Worm (Caenorhabditis elegans) whole organism, L3 larva: ENCODE measurements around the gene K08B12.1.

Experiments used
- R02D3.7 ChIP-seq: fragments of 150-350 bp; optimal IDR thresholded peaks from 2 replicates; lab custom pipeline; 2014; ENCODE audit warnings: missing biosample characterization, missing genetic modification characterization
- ZK546.5 ChIP-seq: sonication (generic microtip); optimal IDR thresholded peaks from 2 replicates; lab custom pipeline; 2017; ENCODE audit warnings: missing biosample characterization, missing genetic modification characterization
- ama-1 ChIP-seq: fragments of 150-350 bp; optimal IDR thresholded peaks from 2 replicates; lab custom pipeline; 2018
- ceh-28 ChIP-seq: fragments of 150-350 bp; optimal IDR thresholded peaks from 2 replicates; lab custom pipeline; 2014; ENCODE audit warnings: missing biosample characterization, missing genetic modification reagents, missing genetic modification characterization
- ceh-82 ChIP-seq: fragments of 150-350 bp; optimal IDR thresholded peaks from 2 replicates; lab custom pipeline; 2014; ENCODE audit warnings: missing biosample characterization, missing genetic modification characterization
- ceh-9 ChIP-seq: sonication (generic microtip); optimal IDR thresholded peaks from 2 replicates; lab custom pipeline; 2018; ENCODE audit warnings: missing biosample characterization, missing genetic modification characterization
- daf-12 ChIP-seq: fragments of 150-350 bp; optimal IDR thresholded peaks from 2 replicates; lab custom pipeline; 2014; ENCODE audit warnings: missing biosample characterization, missing genetic modification reagents, missing genetic modification characterization
- egl-27 ChIP-seq: sonication (generic microtip); optimal IDR thresholded peaks from 4 replicates; lab custom pipeline; 2017; ENCODE audit warnings: missing biosample characterization, missing genetic modification reagents, missing genetic modification characterization
- egl-5 ChIP-seq: fragments of 150-350 bp; optimal IDR thresholded peaks from 2 replicates; lab custom pipeline; 2017; ENCODE audit warnings: missing biosample characterization, missing genetic modification reagents, missing genetic modification characterization, inconsistent platforms
- elt-2 ChIP-seq: sonication (generic microtip); optimal IDR thresholded peaks from 2 replicates; lab custom pipeline; 2016; ENCODE audit warnings: missing genetic modification reagents, mild to moderate bottlenecking, missing genetic modification characterization, missing compliant biosample characterization
- elt-3 ChIP-seq, 3 experiments: fragments of 150-350 bp in 1 of 3; sonication (generic microtip) in 2 of 3; optimal IDR thresholded peaks; 2 replicates in 2 of 3; 4 replicates in 1 of 3; lab custom pipeline; 2014 to 2017; ENCODE audit warnings: missing biosample characterization in 3 of 3, missing genetic modification characterization in 3 of 3
- eor-1 ChIP-seq, 2 experiments: fragments of 150-350 bp; optimal IDR thresholded peaks; 2 replicates each; lab custom pipeline; 2014 to 2018; ENCODE audit warnings: missing biosample characterization in 2 of 2, missing genetic modification characterization in 2 of 2
- fos-1 ChIP-seq: fragments of 150-350 bp; optimal IDR thresholded peaks from 2 replicates; lab custom pipeline; 2014; ENCODE audit warnings: missing biosample characterization, missing genetic modification characterization
- hmg-11 ChIP-seq: sonication (generic microtip); optimal IDR thresholded peaks from 2 replicates; lab custom pipeline; 2016; ENCODE audit warnings: missing genetic modification characterization, missing compliant biosample characterization
- jun-1 ChIP-seq: fragments of 150-350 bp; optimal IDR thresholded peaks from 2 replicates; lab custom pipeline; 2014; ENCODE audit warnings: missing biosample characterization, missing genetic modification reagents, missing genetic modification characterization
- lin-15B ChIP-seq: fragments of 150-350 bp; optimal IDR thresholded peaks from 2 replicates; lab custom pipeline; 2014; ENCODE audit warnings: missing biosample characterization, missing genetic modification characterization
- lin-39 ChIP-seq: fragments of 150-350 bp; optimal IDR thresholded peaks from 2 replicates; lab custom pipeline; 2018; ENCODE audit warnings: missing biosample characterization, missing genetic modification reagents, missing genetic modification characterization
- lsy-12 ChIP-seq: sonication (generic microtip); optimal IDR thresholded peaks from 2 replicates; lab custom pipeline; 2016; ENCODE audit warnings: mild to moderate bottlenecking, missing genetic modification characterization, missing compliant biosample characterization
- mdl-1 ChIP-seq: fragments of 150-350 bp; optimal IDR thresholded peaks from 2 replicates; lab custom pipeline; 2014; ENCODE audit warnings: missing biosample characterization, missing genetic modification characterization
- mml-1 ChIP-seq: fragments of 150-350 bp; sonication (generic microtip); optimal IDR thresholded peaks from 3 replicates; lab custom pipeline; 2014; ENCODE audit warnings: missing biosample characterization, missing genetic modification characterization
- nfya-1 ChIP-seq: sonication (generic microtip); optimal IDR thresholded peaks from 2 replicates; lab custom pipeline; 2017; ENCODE audit warnings: missing genetic modification characterization, mild to moderate bottlenecking, missing compliant biosample characterization, antibody characterized with exemption, moderate library complexity; ENCODE audit not compliant: insufficient read depth
- nhr-12 ChIP-seq: fragments of 150-350 bp; optimal IDR thresholded peaks from 2 replicates; lab custom pipeline; 2014; ENCODE audit warnings: missing biosample characterization, missing genetic modification characterization
- nhr-23 ChIP-seq: fragments of 150-350 bp; optimal IDR thresholded peaks from 2 replicates; lab custom pipeline; 2014; ENCODE audit warnings: missing biosample characterization, missing genetic modification reagents, missing genetic modification characterization
- nhr-25 ChIP-seq: sonication (generic microtip); optimal IDR thresholded peaks from 2 replicates; lab custom pipeline; 2017; ENCODE audit warnings: missing biosample characterization, missing genetic modification characterization
- nhr-28 ChIP-seq: fragments of 150-350 bp; optimal IDR thresholded peaks from 2 replicates; lab custom pipeline; 2014; ENCODE audit warnings: missing biosample characterization, missing genetic modification characterization
- nhr-43 ChIP-seq: sonication (generic microtip); optimal IDR thresholded peaks from 2 replicates; lab custom pipeline; 2016; ENCODE audit warnings: mild to moderate bottlenecking, missing genetic modification characterization, missing compliant biosample characterization; ENCODE audit not compliant: poor library complexity, severe bottlenecking
- nhr-76 ChIP-seq: fragments of 150-350 bp; sonication (generic microtip); optimal IDR thresholded peaks from 5 replicates; lab custom pipeline; 2014; ENCODE audit warnings: missing biosample characterization, missing genetic modification characterization
- pha-4 ChIP-seq: fragments of 150-350 bp; optimal IDR thresholded peaks from 2 replicates; lab custom pipeline; 2014; ENCODE audit warnings: missing biosample characterization, missing genetic modification reagents, missing genetic modification characterization
- pqm-1 ChIP-seq: fragments of 150-350 bp; optimal IDR thresholded peaks from 2 replicates; lab custom pipeline; 2017; ENCODE audit warnings: missing biosample characterization, missing genetic modification characterization, inconsistent platforms
- skn-1 ChIP-seq: fragments of 150-350 bp; optimal IDR thresholded peaks from 2 replicates; lab custom pipeline; 2014; ENCODE audit warnings: missing biosample characterization, missing genetic modification characterization
- snpc-4 ChIP-seq: fragments of 150-350 bp; optimal IDR thresholded peaks from 2 replicates; lab custom pipeline; 2014; ENCODE audit warnings: missing biosample characterization, missing genetic modification characterization
- tbx-2 ChIP-seq: sonication (generic microtip); optimal IDR thresholded peaks from 2 replicates; lab custom pipeline; 2016; ENCODE audit warnings: mild to moderate bottlenecking, missing genetic modification characterization, missing compliant biosample characterization
- zag-1 ChIP-seq: fragments of 150-350 bp; optimal IDR thresholded peaks from 2 replicates; lab custom pipeline; 2014; ENCODE audit warnings: missing biosample characterization, missing genetic modification characterization
- ztf-11 ChIP-seq: fragments of 150-350 bp; optimal IDR thresholded peaks from 2 replicates; lab custom pipeline; 2014; ENCODE audit warnings: missing biosample characterization, missing genetic modification characterization

The K08B12.1 gene

DNA sequence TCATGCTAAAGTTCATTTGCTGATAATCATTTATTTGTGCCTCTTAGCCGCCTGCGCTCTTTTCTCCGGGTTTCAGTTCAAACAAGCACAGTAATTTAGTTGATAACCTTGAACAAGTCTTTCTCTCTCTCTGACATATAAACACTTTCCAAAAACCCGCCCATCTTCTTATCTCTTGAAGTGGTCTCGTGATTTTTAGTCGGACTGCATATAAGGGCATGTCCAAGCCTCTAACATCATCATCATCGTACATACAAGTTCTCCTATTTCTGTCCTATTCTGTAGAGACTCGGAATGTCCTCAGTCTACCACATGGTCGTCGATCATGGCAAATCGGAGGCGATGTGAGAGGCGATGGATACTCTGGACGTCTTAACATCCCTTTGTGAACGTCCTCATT is 17.0 kb downstream of the K08B12.1 start, which contains the start of gene F31F7.1:
F31F7.1 (plus strand) TSS at position 235 of the 400 bp plus-strand sequence.
- TF ChIP-seq nhr-43 (tag; lab: Kevin White, UChicago) (peak; percentile 84), mml-1 (tag; lab: Kevin White, UChicago) (no peak), nfya-1 (tag; lab: Kevin White, UChicago) (peak; percentile 16), egl-27 (tag; lab: Kevin White, UChicago) (peak; percentile 37), lin-39 (no peak), lsy-12 (tag; lab: Kevin White, UChicago) (peak; percentile 32), fos-1 (no peak), hmg-11 (tag; lab: Kevin White, UChicago) (no peak), ZK546.5 (no peak), ama-1 (lab: Kevin White, UChicago) (peak; percentile 86), nhr-76 (tag; lab: Kevin White, UChicago) (no peak), zag-1 (no peak), elt-2 (peak; percentile 99), eor-1 (tag; optimal IDR thresholded peaks at IDR 0.05; lab: Kevin White, UChicago) (no peak), egl-5 (tag; lab: Kevin White, UChicago) (no peak), nhr-23 (tag; lab: Kevin White, UChicago) (peak; percentile 27), skn-1 (tag; lab: Kevin White, UChicago) (no peak), nhr-25 (tag; lab: Kevin White, UChicago) (peak; percentile 72), pha-4 (tag; lab: Kevin White, UChicago) (peak; percentile 8), ceh-9 (tag; lab: Kevin White, UChicago) (no peak), pqm-1 (tag; lab: Kevin White, UChicago) (peak; percentile 96), daf-12 (no peak), lin-15B (no peak), nhr-12 (tag; lab: Kevin White, UChicago) (no peak), elt-3 (tag; optimal IDR thresholded peaks at IDR 0.05; lab: Kevin White, UChicago) (peak in 1 of 3 experiments; percentile 75), ceh-28 (tag; lab: Kevin White, UChicago) (peak; percentile 22), jun-1 (tag; lab: Kevin White, UChicago) (peak; percentile 80), ztf-11 (tag; lab: Kevin White, UChicago) (no peak)

ce11 chrV:6277178-6277834 is 18.1 kb downstream of the K08B12.1 start:
- peak; percentile 21 for TF ChIP-seq nhr-43 (tag; lab: Kevin White, UChicago)
- no peak for TF ChIP-seq nfya-1 (tag; lab: Kevin White, UChicago)
- peak; percentile 41 for TF ChIP-seq nhr-25 (tag; lab: Kevin White, UChicago)
- TF ChIP-seq elt-3 (tag; optimal IDR thresholded peaks at IDR 0.05; lab: Kevin White, UChicago): no peak
- TF ChIP-seq elt-2: no peak
- TF ChIP-seq ama-1 (lab: Kevin White, UChicago): peak; percentile 2
- no peak for TF ChIP-seq nhr-12 (tag; lab: Kevin White, UChicago)
- TF ChIP-seq egl-27 (tag; lab: Kevin White, UChicago): no peak
- TF ChIP-seq R02D3.7: no peak
- peak; percentile 20 for TF ChIP-seq jun-1 (tag; lab: Kevin White, UChicago)
- TF ChIP-seq pqm-1 (tag; lab: Kevin White, UChicago): no peak
- TF ChIP-seq eor-1 (tag; optimal IDR thresholded peaks at IDR 0.05; lab: Kevin White, UChicago): no peak

DNA sequence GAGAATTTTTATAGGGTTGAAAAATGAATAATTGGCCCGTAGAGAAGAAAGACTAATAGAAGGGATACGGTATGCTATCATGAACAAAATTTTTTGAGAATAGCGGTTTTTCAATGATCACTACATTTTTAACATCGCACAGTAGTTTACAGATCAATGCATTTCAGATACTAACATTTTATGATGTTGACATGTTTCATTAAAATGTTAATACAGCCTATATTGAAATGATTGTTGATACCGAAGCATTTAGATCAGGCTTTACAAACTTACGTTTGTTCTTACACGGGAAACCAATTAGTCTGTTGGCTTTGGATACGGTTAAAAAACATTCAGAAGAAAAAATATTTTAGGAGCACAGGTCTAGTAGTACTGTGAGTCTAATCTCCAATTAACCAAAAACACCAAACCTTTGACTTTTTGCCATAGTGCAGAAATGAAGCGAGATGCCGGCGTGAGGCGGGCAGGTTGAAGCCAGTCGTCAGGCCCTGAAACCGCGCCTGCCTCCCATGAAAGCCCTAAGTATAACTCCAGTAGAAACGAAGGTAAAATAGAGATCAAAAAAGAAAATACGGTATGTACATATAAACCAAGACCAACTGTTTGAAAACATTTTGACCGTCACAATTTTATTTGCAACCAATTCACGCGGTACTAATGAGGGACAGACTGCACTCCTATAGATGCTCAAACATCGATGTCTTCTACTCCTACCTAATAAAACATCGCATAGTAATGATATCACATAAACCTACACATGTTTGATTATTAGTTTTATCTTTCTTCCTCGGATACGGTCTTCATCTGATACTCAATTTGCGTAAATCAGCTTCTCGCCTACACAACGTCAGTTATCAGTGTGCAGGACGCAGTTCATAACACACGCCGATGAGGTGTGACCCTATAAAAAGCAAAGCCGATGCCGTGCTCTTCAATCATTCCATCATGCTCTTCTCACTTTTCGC is 19.2 kb downstream of the K08B12.1 start, which contains the start of gene fil-2:
fil-2 (plus strand) TSS at position 915 of the 965 bp plus-strand sequence.
- TF ChIP-seq nhr-28 (tag; lab: Kevin White, UChicago) (peak; percentile 46), elt-2 (peak; percentile 51), lsy-12 (tag; lab: Kevin White, UChicago) (peak; percentile 6), nhr-43 (tag; lab: Kevin White, UChicago) (peak; percentile 75), pqm-1 (tag; lab: Kevin White, UChicago) (peak; percentile 6), nhr-25 (tag; lab: Kevin White, UChicago) (no peak)
- TF ChIP-seq, all 47 proteins: peak for 5

DNA sequence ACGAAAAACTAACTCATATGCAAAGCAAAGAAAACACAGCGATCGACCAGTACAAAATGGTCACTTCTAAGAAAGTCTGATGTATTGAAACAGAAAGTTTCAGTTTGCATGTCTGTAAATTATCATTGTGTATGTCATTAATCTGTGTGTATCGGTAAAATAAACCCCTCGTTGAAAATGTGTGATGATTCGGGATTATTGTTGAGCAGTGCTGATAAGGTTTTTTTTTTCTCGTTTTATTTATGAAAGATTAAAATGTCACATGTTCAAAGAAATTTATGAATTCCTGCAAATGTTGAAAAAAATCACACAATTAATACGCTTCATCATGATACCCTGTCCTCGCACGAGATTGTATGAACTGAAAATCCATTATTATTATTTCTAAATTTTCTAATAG is 20.9 kb downstream of the K08B12.1 start:
- TF ChIP-seq nhr-76 (tag; lab: Kevin White, UChicago) (no peak), elt-3 (tag; optimal IDR thresholded peaks at IDR 0.05; lab: Kevin White, UChicago) (no peak), pqm-1 (tag; lab: Kevin White, UChicago) (peak; percentile 77), R02D3.7 (no peak), elt-2 (peak; percentile 64), hmg-11 (tag; lab: Kevin White, UChicago) (no peak), nhr-28 (tag; lab: Kevin White, UChicago) (no peak), eor-1 (tag; optimal IDR thresholded peaks at IDR 0.05; lab: Kevin White, UChicago) (no peak), ama-1 (lab: Kevin White, UChicago) (no peak), mdl-1 (no peak), tbx-2 (tag; lab: Kevin White, UChicago) (no peak), ceh-82 (tag; lab: Kevin White, UChicago) (no peak), lin-39 (no peak), snpc-4 (tag; lab: Kevin White, UChicago) (no peak)
